Worm (Caenorhabditis elegans): ENCODE data around the gene ZK593.2.

ZK593.2 gene

ce11 chrIV:10885915-10886314 lies 27.3 kb upstream of the ZK593.2 start, which contains the start of gene srlf-11:
Gene srlf-11, minus strand, starts transcription at chrIV:10886015.
- TF ChIP-seq mab-5 (tag; optimal IDR thresholded peaks at IDR 0.05): no peak
- TF ChIP-seq drap-1 (GFP tag; optimal IDR thresholded peaks at IDR 0.05): no peak
- TF ChIP-seq ham-2 (GFP tag; optimal IDR thresholded peaks at IDR 0.05): no peak
- TF ChIP-seq lin-32 (GFP tag; optimal IDR thresholded peaks at IDR 0.05): no peak
- TF ChIP-seq lsy-2 (tag; optimal IDR thresholded peaks at IDR 0.05): no peak
- no peak for TF ChIP-seq elt-3 (tag; optimal IDR thresholded peaks at IDR 0.05)
- no peak for TF ChIP-seq nhr-2 (tag; optimal IDR thresholded peaks at IDR 0.05)
- TF ChIP-seq elt-1 (tag; optimal IDR thresholded peaks at IDR 0.05; ENCODE audit: borderline replicate concordance, insufficient read depth): no peak
- no peak for TF ChIP-seq cnd-1 (tag; optimal IDR thresholded peaks at IDR 0.05)
- TF ChIP-seq nhr-28 (tag; optimal IDR thresholded peaks at IDR 0.05): no peak

ce11 chrIV:10887285-10887684 lies 25.9 kb upstream of the ZK593.2 start, which contains the start of gene F13E9.16:
Gene F13E9.16, minus strand, starts transcription at chrIV:10887385.
- no peak for TF ChIP-seq ceh-43 (GFP tag; optimal IDR thresholded peaks at IDR 0.05)
- TF ChIP-seq ces-1 (GFP tag; optimal IDR thresholded peaks at IDR 0.05): no peak
- no peak for TF ChIP-seq lin-32 (GFP tag; optimal IDR thresholded peaks at IDR 0.05)

- no peak for TF ChIP-seq nhr-237 (tag; optimal IDR thresholded peaks at IDR 0.05)
- no peak for TF ChIP-seq elt-3 (tag; optimal IDR thresholded peaks at IDR 0.05)
- TF ChIP-seq ham-2 (GFP tag; optimal IDR thresholded peaks at IDR 0.05): no peak
- TF ChIP-seq nhr-12 (tag; optimal IDR thresholded peaks at IDR 0.05): no peak
- no peak for TF ChIP-seq unc-120 (tag; optimal IDR thresholded peaks at IDR 0.05; ENCODE audit: poor library complexity, severe bottlenecking)
- no peak for TF ChIP-seq pha-4 (tag; optimal IDR thresholded peaks at IDR 0.05)
- TF ChIP-seq snpc-4 (tag; optimal IDR thresholded peaks at IDR 0.05): no peak
- no peak for TF ChIP-seq blmp-1 (tag; optimal IDR thresholded peaks at IDR 0.05)
- no peak for TF ChIP-seq mls-2 (tag; optimal IDR thresholded peaks at IDR 0.05)
- TF ChIP-seq nhr-2 (tag; optimal IDR thresholded peaks at IDR 0.05): no peak
- TF ChIP-seq mab-5 (tag; optimal IDR thresholded peaks at IDR 0.05): no peak
- TF ChIP-seq cnd-1 (tag; optimal IDR thresholded peaks at IDR 0.05): no peak
- TF ChIP-seq flh-1 (GFP tag; optimal IDR thresholded peaks at IDR 0.05): no peak
- TF ChIP-seq nhr-76 (tag; optimal IDR thresholded peaks at IDR 0.05): no peak
Measured at ce11 chrIV:10889820-10890462, 23.2 kb upstream of the ZK593.2 start, which contains the start of gene F13E9.15. Gene F13E9.15, minus strand, starts transcription at chrIV:10889870.

ce11 chrIV:10891993-10892392 lies 21.2 kb upstream of the ZK593.2 start, which contains the start of gene srlf-12:
Gene srlf-12, minus strand, starts transcription at chrIV:10892093.
- TF ChIP-seq ceh-43 (GFP tag; optimal IDR thresholded peaks at IDR 0.05) (no peak), unc-62 (GFP tag; optimal IDR thresholded peaks at IDR 0.05) (no peak)

- no peak for TF ChIP-seq snpc-4 (tag; optimal IDR thresholded peaks at IDR 0.05)
- TF ChIP-seq ceh-39 (tag; optimal IDR thresholded peaks at IDR 0.05): no peak
- TF ChIP-seq cnd-1 (tag; optimal IDR thresholded peaks at IDR 0.05): no peak
- TF ChIP-seq elt-3 (tag; optimal IDR thresholded peaks at IDR 0.05): no peak
- TF ChIP-seq hlh-1 (tag; optimal IDR thresholded peaks at IDR 0.05): no peak
- TF ChIP-seq drap-1 (GFP tag; optimal IDR thresholded peaks at IDR 0.05): no peak
- TF ChIP-seq unc-120 (tag; optimal IDR thresholded peaks at IDR 0.05; ENCODE audit: poor library complexity, severe bottlenecking): no peak
- no peak for TF ChIP-seq elt-1 (tag; optimal IDR thresholded peaks at IDR 0.05; ENCODE audit: borderline replicate concordance, insufficient read depth)
- no peak for TF ChIP-seq mep-1 (tag; optimal IDR thresholded peaks at IDR 0.05)
- TF ChIP-seq unc-62 (GFP tag; optimal IDR thresholded peaks at IDR 0.05): no peak
- TF ChIP-seq nhr-12 (tag; optimal IDR thresholded peaks at IDR 0.05): no peak
- no peak for TF ChIP-seq ceh-43 (GFP tag; optimal IDR thresholded peaks at IDR 0.05)
- TF ChIP-seq tbx-8 (GFP tag; optimal IDR thresholded peaks at IDR 0.05): no peak
- TF ChIP-seq nhr-237 (tag; optimal IDR thresholded peaks at IDR 0.05): no peak
- TF ChIP-seq bed-3 (GFP tag; optimal IDR thresholded peaks at IDR 0.05): no peak
Measured at ce11 chrIV:10894255-10894654, 18.9 kb upstream of the ZK593.2 start, which contains the start of gene srlf-14. Gene srlf-14, minus strand, starts transcription at chrIV:10894355.

- TF ChIP-seq flh-1 (GFP tag; optimal IDR thresholded peaks at IDR 0.05) (no peak), lin-13 (tag; optimal IDR thresholded peaks at IDR 0.05) (no peak), lin-32 (GFP tag; optimal IDR thresholded peaks at IDR 0.05) (no peak), mep-1 (tag; optimal IDR thresholded peaks at IDR 0.05) (no peak), mls-2 (tag; optimal IDR thresholded peaks at IDR 0.05) (no peak), zip-8 (tag; optimal IDR thresholded peaks at IDR 0.05) (no peak), sem-2 (GFP tag; optimal IDR thresholded peaks at IDR 0.05) (no peak), nhr-12 (tag; optimal IDR thresholded peaks at IDR 0.05) (no peak), ham-2 (GFP tag; optimal IDR thresholded peaks at IDR 0.05) (no peak), elt-3 (tag; optimal IDR thresholded peaks at IDR 0.05) (no peak)
Measured at ce11 chrIV:10896512-10896911, 16.7 kb upstream of the ZK593.2 start, which contains the start of gene srlf-13. Gene srlf-13, minus strand, starts transcription at chrIV:10896612.
